Worm (Caenorhabditis elegans) whole organism, late embryonic: ENCODE results near the gene Y15E3A.3.

Experiments used
- C08G9.2 ChIP-seq: sonication (generic microtip); optimal IDR thresholded peaks from 2 replicates; lab custom pipeline; 2016; ENCODE audit warnings: mild to moderate bottlenecking, missing genetic modification characterization, moderate library complexity, missing compliant biosample characterization
- F13H6.1 ChIP-seq: sonication (generic microtip); optimal IDR thresholded peaks from 2 replicates; lab custom pipeline; 2016; ENCODE audit warnings: missing genetic modification characterization, missing compliant biosample characterization
- K09A11.1 ChIP-seq: sonication (generic microtip); optimal IDR thresholded peaks from 2 replicates; lab custom pipeline; 2017; ENCODE audit warnings: antibody characterized with exemption, mild to moderate bottlenecking, missing genetic modification characterization, missing compliant biosample characterization; ENCODE audit not compliant: insufficient read depth
- Y22D7AL.16 ChIP-seq: sonication (generic microtip); optimal IDR thresholded peaks from 2 replicates; lab custom pipeline; 2016; ENCODE audit warnings: missing genetic modification characterization, missing compliant biosample characterization
- ceh-14 ChIP-seq: sonication (generic microtip); optimal IDR thresholded peaks from 2 replicates; lab custom pipeline; 2016; ENCODE audit warnings: missing genotype, missing genetic modification characterization, missing compliant biosample characterization
- ceh-18 ChIP-seq: sonication (generic microtip); optimal IDR thresholded peaks from 2 replicates; lab custom pipeline; 2016; ENCODE audit warnings: missing genetic modification characterization, missing compliant biosample characterization
- ceh-2 ChIP-seq: sonication (generic microtip); optimal IDR thresholded peaks from 2 replicates; lab custom pipeline; 2016; ENCODE audit warnings: missing genotype, missing genetic modification characterization, missing compliant biosample characterization
- ceh-22 ChIP-seq: sonication (generic microtip); optimal IDR thresholded peaks from 2 replicates; lab custom pipeline; 2017; ENCODE audit warnings: missing biosample characterization, missing genetic modification characterization
- ceh-31 ChIP-seq: sonication (generic microtip); optimal IDR thresholded peaks from 2 replicates; lab custom pipeline; 2016; ENCODE audit warnings: missing genetic modification characterization, missing compliant biosample characterization
- ceh-34 ChIP-seq: sonication (generic microtip); optimal IDR thresholded peaks from 2 replicates; lab custom pipeline; 2016; ENCODE audit warnings: mild to moderate bottlenecking, missing genetic modification characterization, missing compliant biosample characterization
- ceh-9 ChIP-seq: sonication (generic microtip); optimal IDR thresholded peaks from 2 replicates; lab custom pipeline; 2016; ENCODE audit warnings: mild to moderate bottlenecking, missing genetic modification characterization, inconsistent platforms, missing compliant biosample characterization
- dmd-4 ChIP-seq: sonication (generic microtip); optimal IDR thresholded peaks from 2 replicates; lab custom pipeline; 2016; ENCODE audit warnings: borderline replicate concordance, missing genetic modification characterization, missing compliant biosample characterization
- dve-1 ChIP-seq: sonication (generic microtip); optimal IDR thresholded peaks from 2 replicates; lab custom pipeline; 2017; ENCODE audit warnings: antibody characterized with exemption, mild to moderate bottlenecking, missing genetic modification characterization, missing compliant biosample characterization
- elt-4 ChIP-seq: sonication (generic microtip); optimal IDR thresholded peaks from 2 replicates; lab custom pipeline; 2016; ENCODE audit warnings: missing genetic modification characterization, missing compliant biosample characterization
- ets-4 ChIP-seq: sonication (generic microtip); optimal IDR thresholded peaks from 2 replicates; lab custom pipeline; 2016; ENCODE audit warnings: missing genetic modification characterization, missing compliant biosample characterization
- eyg-1 ChIP-seq: sonication (generic microtip); optimal IDR thresholded peaks from 2 replicates; lab custom pipeline; 2016; ENCODE audit warnings: missing genotype, missing genetic modification characterization, missing compliant biosample characterization
- fkh-10 ChIP-seq: fragments of 150-350 bp; optimal IDR thresholded peaks from 2 replicates; lab custom pipeline; 2014; ENCODE audit warnings: missing biosample characterization, missing genetic modification reagents, missing genetic modification characterization
- fkh-6 ChIP-seq: sonication (generic microtip); optimal IDR thresholded peaks from 2 replicates; lab custom pipeline; 2016; ENCODE audit warnings: missing genetic modification characterization, missing compliant biosample characterization
- gmeb-2 ChIP-seq: sonication (generic microtip); optimal IDR thresholded peaks from 2 replicates; lab custom pipeline; 2016; ENCODE audit warnings: missing genetic modification characterization, inconsistent platforms, missing compliant biosample characterization
- hlh-13 ChIP-seq: fragments of 200-800 bp; sonication (Bioruptor generic); optimal IDR thresholded peaks from 2 replicates; lab custom pipeline; 2018; ENCODE audit warnings: mild to moderate bottlenecking, missing genetic modification characterization, missing compliant biosample characterization
- hlh-15 ChIP-seq: sonication (generic microtip); optimal IDR thresholded peaks from 2 replicates; lab custom pipeline; 2016; ENCODE audit warnings: missing genetic modification characterization, missing compliant biosample characterization
- hlh-6 ChIP-seq: sonication (generic microtip); optimal IDR thresholded peaks from 2 replicates; lab custom pipeline; 2016; ENCODE audit warnings: missing genotype, missing genetic modification characterization, missing compliant biosample characterization
- hlh-8 ChIP-seq: sonication (generic microtip); optimal IDR thresholded peaks from 2 replicates; lab custom pipeline; 2016; ENCODE audit warnings: missing genotype, missing genetic modification characterization, missing compliant biosample characterization
- madf-2 ChIP-seq: sonication (generic microtip); optimal IDR thresholded peaks from 2 replicates; lab custom pipeline; 2017; ENCODE audit warnings: missing genetic modification characterization, missing compliant biosample characterization
- mec-3 ChIP-seq: sonication (generic microtip); optimal IDR thresholded peaks from 2 replicates; lab custom pipeline; 2016; ENCODE audit warnings: borderline replicate concordance, missing genetic modification characterization, missing compliant biosample characterization
- nfya-1 ChIP-seq: sonication (generic microtip); optimal IDR thresholded peaks from 2 replicates; lab custom pipeline; 2017; ENCODE audit warnings: missing genetic modification characterization, mild to moderate bottlenecking, missing compliant biosample characterization, antibody characterized with exemption, moderate library complexity
- pat-9 ChIP-seq: fragments of 200-800 bp; sonication (Bioruptor generic); optimal IDR thresholded peaks from 2 replicates; lab custom pipeline; 2018; ENCODE audit warnings: mild to moderate bottlenecking, missing genetic modification characterization, moderate library complexity, missing compliant biosample characterization
- pax-1 ChIP-seq: fragments of 150-350 bp; optimal IDR thresholded peaks from 2 replicates; lab custom pipeline; 2014; ENCODE audit warnings: missing biosample characterization, missing genetic modification characterization
- pha-2 ChIP-seq: sonication (generic microtip); optimal IDR thresholded peaks from 2 replicates; lab custom pipeline; 2017; ENCODE audit warnings: mild to moderate bottlenecking, missing genetic modification characterization, missing compliant biosample characterization
- pqm-1 ChIP-seq: sonication (generic microtip); optimal IDR thresholded peaks from 2 replicates; lab custom pipeline; 2016; ENCODE audit warnings: missing genetic modification characterization, missing compliant biosample characterization
- pros-1 ChIP-seq: fragments of 150-350 bp; optimal IDR thresholded peaks from 2 replicates; lab custom pipeline; 2014; ENCODE audit warnings: missing biosample characterization, missing genetic modification reagents, missing genetic modification characterization
- ref-2 ChIP-seq: sonication (generic microtip); optimal IDR thresholded peaks from 2 replicates; lab custom pipeline; 2016; ENCODE audit warnings: missing genetic modification characterization, missing compliant biosample characterization
- rnt-1 ChIP-seq: sonication (generic microtip); optimal IDR thresholded peaks from 2 replicates; lab custom pipeline; 2016; ENCODE audit warnings: missing genetic modification characterization, missing compliant biosample characterization
- sox-2 ChIP-seq: fragments of 200-800 bp; sonication (Bioruptor generic); IDR thresholded peaks from 2 replicates; pipeline ENCODE4 v1.3.6; 2022; ENCODE audit warnings: missing genetic modification reagents, missing genetic modification characterization, missing compliant biosample characterization
- sox-4 ChIP-seq: sonication (generic microtip); optimal IDR thresholded peaks from 2 replicates; lab custom pipeline; 2017; ENCODE audit warnings: mild to moderate bottlenecking, missing genetic modification characterization, inconsistent platforms, missing compliant biosample characterization
- syd-9 ChIP-seq: sonication (generic microtip); optimal IDR thresholded peaks from 2 replicates; lab custom pipeline; 2016; ENCODE audit warnings: mild to moderate bottlenecking, missing genetic modification characterization, moderate library complexity, missing compliant biosample characterization
- tbx-2 ChIP-seq: sonication (generic microtip); optimal IDR thresholded peaks from 2 replicates; lab custom pipeline; 2016; ENCODE audit warnings: missing genetic modification characterization, missing compliant biosample characterization
- tbx-7 ChIP-seq: sonication (generic microtip); optimal IDR thresholded peaks from 2 replicates; lab custom pipeline; 2016; ENCODE audit warnings: missing genotype, missing genetic modification characterization, missing compliant biosample characterization
- ttx-3 ChIP-seq: sonication (generic microtip); optimal IDR thresholded peaks from 2 replicates; lab custom pipeline; 2016; ENCODE audit warnings: missing genetic modification reagents, missing genetic modification characterization, missing compliant biosample characterization
- unc-3 ChIP-seq, 2 experiments: fragments of 200-800 bp in 1 of 2; sonication (Bioruptor generic) in 1 of 2; sonication (generic microtip) in 1 of 2; conservative IDR thresholded peaks in 1 of 2; optimal IDR thresholded peaks in 1 of 2; 2 replicates each; pipeline versions ENCODE4 v1.3.6 to Lab custom; 2016 to 2022; ENCODE audit warnings: missing compliant biosample characterization in 2 of 2, missing genetic modification characterization in 2 of 2, missing genetic modification reagents in 1 of 2
- unc-42 ChIP-seq: sonication (generic microtip); optimal IDR thresholded peaks from 2 replicates; lab custom pipeline; 2016; ENCODE audit warnings: missing genotype, missing genetic modification characterization, missing compliant biosample characterization
- zip-5 ChIP-seq: sonication (generic microtip); optimal IDR thresholded peaks from 2 replicates; lab custom pipeline; 2016; ENCODE audit warnings: missing genetic modification characterization, missing compliant biosample characterization

Y15E3A.3 gene

DNA sequence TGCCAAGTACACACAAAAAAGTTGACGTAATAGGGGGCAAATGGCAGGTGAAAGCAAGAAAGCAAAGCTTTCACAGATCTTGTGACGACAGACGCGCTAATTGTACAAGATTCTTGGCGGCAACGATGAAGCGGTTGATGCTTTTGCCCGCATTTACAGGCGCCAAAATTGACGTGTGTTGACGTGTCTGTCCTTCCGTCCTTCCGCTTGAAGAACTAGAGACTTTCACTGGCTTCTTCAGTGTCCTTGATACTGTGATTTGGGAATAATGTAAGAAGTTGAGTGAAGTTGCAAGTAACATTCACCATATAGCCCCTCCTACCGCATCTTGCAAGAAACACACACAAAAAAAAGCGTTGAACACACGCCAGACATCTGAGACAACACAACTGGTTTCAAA is 41.9 kb downstream of the Y15E3A.3 start, which contains the start of gene jud-4:
TSS of gene jud-4 (plus strand) at position 376 of the 400 bp plus-strand sequence.
- TF ChIP-seq syd-9 (no peak), hlh-15 (tag; lab: Kevin White, UChicago) (no peak), pax-1 (tag; lab: Kevin White, UChicago) (no peak), tbx-2 (tag; lab: Kevin White, UChicago) (no peak), pha-2 (no peak), hlh-13 (GFP tag; lab: Kevin White, UChicago) (no peak), unc-42 (tag; lab: Kevin White, UChicago) (no peak), mec-3 (tag; lab: Kevin White, UChicago) (no peak), zip-5 (tag; lab: Kevin White, UChicago) (no peak), K09A11.1 (tag; lab: Kevin White, UChicago) (no peak), fkh-6 (tag; lab: Kevin White, UChicago) (no peak), ceh-9 (no peak), ttx-3 (tag; lab: Kevin White, UChicago) (no peak), pros-1 (no peak), hlh-6 (tag; lab: Kevin White, UChicago) (no peak)

ce11 chrX:15281248-15281647 is 44.4 kb downstream of the Y15E3A.3 start:
- peak; percentile 51 for TF ChIP-seq tbx-2 (tag; lab: Kevin White, UChicago)
- peak; percentile 15 for TF ChIP-seq ceh-34 (tag; lab: Kevin White, UChicago)
- TF ChIP-seq ttx-3 (tag; lab: Kevin White, UChicago): no peak
- TF ChIP-seq nfya-1: peak; percentile 12
- TF ChIP-seq dmd-4 (tag; lab: Kevin White, UChicago): no peak
- no peak for TF ChIP-seq F13H6.1
- peak; percentile 8 for TF ChIP-seq ceh-2
- peak; percentile 8 for TF ChIP-seq ceh-18 (tag; lab: Kevin White, UChicago)
- TF ChIP-seq ceh-31 (tag; lab: Kevin White, UChicago): peak; percentile 26

ce11 chrX:15280318-15280717 is 45.3 kb downstream of the Y15E3A.3 start:
- TF ChIP-seq madf-2 (tag; lab: Kevin White, UChicago) (no peak), unc-3 (GFP tag; conservative IDR thresholded peaks at IDR 0.05; lab: Robert Waterston, UW) (no peak), unc-3 (tag; optimal IDR thresholded peaks at IDR 0.05; lab: Kevin White, UChicago) (no peak), eyg-1 (tag; lab: Kevin White, UChicago) (no peak), elt-4 (tag; lab: Kevin White, UChicago) (no peak), mec-3 (tag; lab: Kevin White, UChicago) (no peak), gmeb-2 (no peak), Y22D7AL.16 (tag; lab: Kevin White, UChicago) (no peak), fkh-10 (GFP tag; lab: Kevin White, UChicago) (no peak)

DNA sequence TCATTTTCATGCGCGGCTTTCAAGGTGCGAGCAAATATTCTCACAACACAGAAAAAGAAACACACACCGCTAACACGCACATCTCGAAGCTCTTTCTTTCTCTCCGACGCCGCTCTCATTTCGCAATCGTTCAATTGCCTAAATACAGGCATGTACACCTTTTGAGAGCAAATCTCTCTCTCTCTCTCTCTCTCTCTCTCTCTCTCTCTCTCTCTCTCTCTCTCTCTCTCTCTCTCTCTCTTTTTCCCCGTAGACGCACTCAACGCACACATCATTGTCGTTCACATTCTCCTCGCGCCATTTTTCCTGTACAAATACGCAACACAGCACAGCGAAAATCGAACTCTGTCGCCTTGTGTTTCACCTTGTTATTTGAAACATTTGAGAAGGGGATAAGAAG is 46.3 kb downstream of the Y15E3A.3 start:
- TF ChIP-seq ceh-31 (tag; lab: Kevin White, UChicago) (no peak), ceh-22 (tag; lab: Kevin White, UChicago) (peak; percentile 56), K09A11.1 (tag; lab: Kevin White, UChicago) (no peak), mec-3 (tag; lab: Kevin White, UChicago) (no peak), rnt-1 (tag; lab: Kevin White, UChicago) (no peak), unc-3 (GFP tag; conservative IDR thresholded peaks at IDR 0.05; lab: Robert Waterston, UW) (no peak), unc-3 (tag; optimal IDR thresholded peaks at IDR 0.05; lab: Kevin White, UChicago) (no peak), hlh-13 (GFP tag; lab: Kevin White, UChicago) (no peak), pax-1 (tag; lab: Kevin White, UChicago) (no peak), ceh-18 (tag; lab: Kevin White, UChicago) (no peak), pat-9 (tag; lab: Kevin White, UChicago) (no peak), nfya-1 (no peak), tbx-7 (tag; lab: Kevin White, UChicago) (no peak), fkh-6 (tag; lab: Kevin White, UChicago) (no peak), hlh-8 (no peak), dmd-4 (tag; lab: Kevin White, UChicago) (no peak), ceh-14 (tag; lab: Kevin White, UChicago) (no peak), sox-4 (no peak), pha-2 (peak; percentile 59), ets-4 (tag; lab: Kevin White, UChicago) (no peak), C08G9.2 (tag; lab: Kevin White, UChicago) (no peak), sox-2 (no peak), dve-1 (tag; lab: Kevin White, UChicago) (peak; percentile 11), ref-2 (tag; lab: Kevin White, UChicago) (no peak), pqm-1 (no peak)
- TF ChIP-seq, all 69 proteins: peak for 3
